Fruit fly (Drosophila melanogaster) whole organism, wandering third instar larva: ENCODE measurements around the gene CG7907.

Experiments
- Abd-B ChIP-seq: fragments of >200 bp; optimal IDR thresholded peaks from 2 replicates; lab custom pipeline; 2017; ENCODE audit warnings: missing biosample characterization, missing genetic modification characterization
- CG9705 ChIP-seq: fragments of 200-800 bp; sonication (Bioruptor generic); optimal IDR thresholded peaks from 2 replicates; lab custom pipeline; 2018; ENCODE audit warnings: missing biosample characterization, mild to moderate bottlenecking, missing genetic modification characterization
- CrebA ChIP-seq: fragments of 200-800 bp; sonication (Bioruptor generic); optimal IDR thresholded peaks from 2 replicates; lab custom pipeline; 2016; ENCODE audit warnings: missing biosample characterization, mild to moderate bottlenecking, missing genetic modification characterization, borderline replicate concordance
- Dif ChIP-seq: fragments of 200-275, 200-300 bp; sonication (Bioruptor generic); optimal IDR thresholded peaks from 2 replicates; lab custom pipeline; 2018; ENCODE audit warnings: missing biosample characterization, missing genetic modification characterization; ENCODE audit not compliant: partially characterized antibody
- GATAd ChIP-seq: sonication (Bioruptor generic); optimal IDR thresholded peaks from 2 replicates; lab custom pipeline; 2016; ENCODE audit warnings: missing biosample characterization, missing genetic modification characterization
- HLH106 ChIP-seq: fragments of 200-800 bp; optimal IDR thresholded peaks from 3 replicates; lab custom pipeline; 2019; ENCODE audit warnings: missing biosample characterization, mild to moderate bottlenecking, missing genetic modification characterization, moderate library complexity
- Hnf4 ChIP-seq: fragments of 200-800 bp; sonication (Bioruptor generic); optimal IDR thresholded peaks from 2 replicates; lab custom pipeline; 2016; ENCODE audit warnings: missing biosample characterization, mild to moderate bottlenecking, missing genetic modification characterization
- Hr78 ChIP-seq: fragments of >200 bp; optimal IDR thresholded peaks from 2 replicates; lab custom pipeline; 2017; ENCODE audit warnings: missing biosample characterization, missing genetic modification characterization
- Jra ChIP-seq: sonication (Bioruptor generic); optimal IDR thresholded peaks from 2 replicates; lab custom pipeline; 2016; ENCODE audit warnings: missing biosample characterization, missing genetic modification characterization
- Myc ChIP-seq: fragments of >200 bp; optimal IDR thresholded peaks from 2 replicates; lab custom pipeline; 2017
- OdsH ChIP-seq: fragments of 200-800 bp; sonication (Bioruptor generic); optimal IDR thresholded peaks from 2 replicates; lab custom pipeline; 2016; ENCODE audit warnings: missing biosample characterization, mild to moderate bottlenecking, missing genetic modification characterization
- Rel ChIP-seq, 2 experiments: fragments of 200-800 bp; sonication (Bioruptor generic) in 1 of 2; optimal IDR thresholded peaks; 2 replicates in 1 of 2; 3 replicates in 1 of 2; lab custom pipeline; 2016 to 2019; ENCODE audit warnings: mild to moderate bottlenecking in 2 of 2, missing biosample characterization in 2 of 2, missing genetic modification characterization in 2 of 2, moderate library complexity in 1 of 2
- Sp1 ChIP-seq: fragments of 200-800 bp; sonication (Bioruptor generic); optimal IDR thresholded peaks from 3 replicates; lab custom pipeline; 2019; ENCODE audit warnings: missing biosample characterization, mild to moderate bottlenecking, missing genetic modification characterization, moderate library complexity
- Vsx2 ChIP-seq: fragments of 200-300, 225-300 bp; sonication (Bioruptor generic); optimal IDR thresholded peaks from 2 replicates; lab custom pipeline; 2018; ENCODE audit warnings: missing biosample characterization, missing genetic modification characterization; ENCODE audit not compliant: partially characterized antibody
- br ChIP-seq: fragments of 200-800 bp; sonication (Bioruptor generic); optimal IDR thresholded peaks from 2 replicates; lab custom pipeline; 2016; ENCODE audit warnings: missing biosample characterization, missing genetic modification characterization
- brk ChIP-seq: fragments of 200-800 bp; sonication (Bioruptor generic); optimal IDR thresholded peaks from 2 replicates; lab custom pipeline; 2016; ENCODE audit warnings: missing biosample characterization, mild to moderate bottlenecking, missing genetic modification characterization
- dl ChIP-seq, 2 experiments: fragments of 175-275, 200-275 bp in 1 of 2; fragments of 200-275 bp in 1 of 2; sonication (Bioruptor generic); optimal IDR thresholded peaks; lab custom pipeline; 2018; ENCODE audit warnings: mild to moderate bottlenecking in 2 of 2, missing biosample characterization in 2 of 2, missing genetic modification characterization in 2 of 2, moderate library complexity in 2 of 2; ENCODE audit not compliant: partially characterized antibody in 2 of 2, insufficient read depth in 1 of 2
- dsf ChIP-seq: sonication (Bioruptor generic); optimal IDR thresholded peaks from 2 replicates; lab custom pipeline; 2016; ENCODE audit warnings: missing biosample characterization, missing genetic modification characterization, borderline replicate concordance
- foxo ChIP-seq, 2 experiments: fragments of 200-800 bp; sonication (Bioruptor generic); optimal IDR thresholded peaks; 2 replicates in 1 of 2; 3 replicates in 1 of 2; lab custom pipeline; 2016 to 2017; ENCODE audit warnings: missing biosample characterization in 2 of 2, missing genetic modification characterization in 2 of 2
- fru ChIP-seq: fragments of 200-800 bp; sonication (Bioruptor generic); optimal IDR thresholded peaks from 3 replicates; lab custom pipeline; 2016; ENCODE audit warnings: missing biosample characterization, mild to moderate bottlenecking, missing genetic modification characterization
- h ChIP-seq: fragments of 200-800 bp; sonication (Bioruptor generic); optimal IDR thresholded peaks from 3 replicates; lab custom pipeline; 2016; ENCODE audit warnings: missing biosample characterization, mild to moderate bottlenecking, missing genetic modification characterization
- jim ChIP-seq: fragments of 175-275, 200-325 bp; sonication (Bioruptor generic); optimal IDR thresholded peaks from 2 replicates; lab custom pipeline; 2016; ENCODE audit warnings: missing biosample characterization, mild to moderate bottlenecking, missing genetic modification characterization
- lola ChIP-seq: fragments of >200 bp; optimal IDR thresholded peaks from 2 replicates; lab custom pipeline; 2017; ENCODE audit warnings: missing biosample characterization, missing genetic modification characterization
- pan ChIP-seq: fragments of >200 bp; optimal IDR thresholded peaks from 2 replicates; lab custom pipeline; 2017
- rgr ChIP-seq: fragments of 200-800 bp; sonication (Bioruptor generic); optimal IDR thresholded peaks from 3 replicates; lab custom pipeline; 2016; ENCODE audit warnings: missing biosample characterization, mild to moderate bottlenecking, missing genetic modification characterization
- tai ChIP-seq: sonication (Bioruptor generic); optimal IDR thresholded peaks from 2 replicates; lab custom pipeline; 2016; ENCODE audit warnings: missing biosample characterization, missing genetic modification characterization
- woc ChIP-seq: sonication (Bioruptor generic); optimal IDR thresholded peaks from 2 replicates; lab custom pipeline; 2016; ENCODE audit warnings: missing biosample characterization, mild to moderate bottlenecking, missing genetic modification characterization

The CG7907 gene

DNA sequence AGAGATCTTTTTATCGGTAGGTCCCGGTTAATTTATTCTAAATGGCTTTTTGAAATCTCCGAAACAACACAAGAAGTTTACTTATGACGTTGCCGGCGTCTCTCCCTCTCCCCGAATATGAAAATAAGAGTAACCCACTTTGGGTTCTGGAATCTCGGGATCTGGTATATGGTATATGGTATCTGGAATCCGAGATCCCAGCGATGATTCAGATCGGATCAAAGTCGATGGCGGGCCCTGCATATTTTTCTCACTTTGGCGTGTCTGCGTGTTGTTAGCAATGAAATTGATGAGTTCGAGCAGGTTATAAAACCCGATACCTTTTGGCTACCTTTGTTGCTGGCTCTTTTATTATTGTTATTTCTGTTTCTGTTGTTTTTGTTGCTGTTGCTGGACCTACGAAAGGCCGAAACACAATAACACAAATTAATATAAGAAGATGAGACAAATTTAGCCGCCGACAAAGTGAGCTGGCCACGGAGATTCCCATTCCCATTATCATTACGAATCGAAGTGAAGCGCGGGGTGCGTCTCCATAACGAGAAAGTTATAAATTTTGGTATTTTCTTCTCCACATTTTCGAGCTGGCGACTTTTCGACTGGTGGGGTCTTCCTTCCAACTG, 11.6 kb downstream of the CG7907 start:
- TF ChIP-seq Hnf4 (GFP tag; lab: Kevin White, UChicago), result no peak
- no peak for TF ChIP-seq Hr78 (GFP tag; lab: Kevin White, UChicago)
- no peak for TF ChIP-seq OdsH (GFP tag; lab: Kevin White, UChicago)
- TF ChIP-seq tai (GFP tag; lab: Kevin White, UChicago), result no peak
- no peak for TF ChIP-seq Dif
- no peak for TF ChIP-seq br
- TF ChIP-seq woc (GFP tag; lab: Kevin White, UChicago), result no peak
- no peak for TF ChIP-seq dsf
- TF ChIP-seq HLH106 (tag; lab: Kevin White, UChicago), result no peak
- no peak for TF ChIP-seq lola (GFP tag; lab: Kevin White, UChicago)
- no peak for TF ChIP-seq rgr (GFP tag; lab: Kevin White, UChicago)
- TF ChIP-seq pan (lab: Kevin White, UChicago), result no peak
- no peak for TF ChIP-seq Myc (lab: Kevin White, UChicago)
- no peak for TF ChIP-seq foxo (GFP tag; optimal IDR thresholded peaks at IDR 0.05; lab: Kevin White, UChicago)
- TF ChIP-seq h (GFP tag; lab: Kevin White, UChicago), result no peak
- no peak for TF ChIP-seq Sp1 (GFP tag; lab: Kevin White, UChicago)
- no peak for TF ChIP-seq brk
- TF ChIP-seq CG9705 (GFP tag; lab: Kevin White, UChicago), result no peak
- no peak for TF ChIP-seq dl (GFP tag; optimal IDR thresholded peaks at IDR 0.05; lab: Kevin White, UChicago; ENCODE audit: insufficient read depth in 1 of 2, partially characterized antibody in 2 of 2)

DNA sequence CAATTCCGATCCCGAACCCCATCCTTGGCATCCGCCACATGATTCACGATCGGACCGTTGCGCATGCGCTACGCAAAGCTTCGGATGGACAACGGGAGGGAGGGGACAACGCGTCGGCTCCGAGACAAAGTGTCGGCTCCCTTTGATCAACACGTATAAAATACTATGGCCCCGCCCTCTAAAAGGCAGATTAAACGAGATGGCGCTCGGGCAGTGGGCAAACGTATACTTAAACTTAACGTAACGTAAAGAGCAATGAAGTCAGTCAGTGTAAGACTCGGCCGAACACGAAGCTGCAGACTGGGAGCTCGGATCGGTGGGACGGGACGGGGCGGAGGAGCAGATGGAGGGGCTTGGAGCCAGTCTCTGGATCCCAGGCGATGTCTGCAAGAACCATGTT, 13.4 kb downstream of the CG7907 start:
- TF ChIP-seq Abd-B, result no peak
- TF ChIP-seq GATAd (GFP tag; lab: Kevin White, UChicago), result no peak

DNA sequence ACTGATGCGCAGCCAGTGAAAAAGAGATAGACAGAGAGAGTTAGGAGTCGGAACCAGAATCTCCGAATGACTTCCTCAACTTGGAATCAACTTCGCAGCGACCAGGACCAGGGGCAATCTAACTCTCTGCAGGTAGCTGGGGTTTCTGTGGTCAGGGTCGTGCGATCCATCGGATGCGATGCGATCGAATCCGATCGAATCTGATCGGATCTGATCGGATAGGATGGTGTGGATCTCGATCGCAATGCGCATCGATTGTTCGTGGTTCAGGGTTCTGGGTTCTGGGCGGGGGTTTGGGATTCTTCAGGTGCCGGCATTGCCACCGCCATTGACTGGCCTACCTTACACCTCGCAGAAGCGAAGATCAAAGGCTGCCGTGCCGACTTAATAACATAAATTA, 15.7 kb downstream of the CG7907 start:
- TF ChIP-seq Dif (no peak), dl (GFP tag; optimal IDR thresholded peaks at IDR 0.05; lab: Kevin White, UChicago; ENCODE audit: insufficient read depth in 1 of 2, partially characterized antibody in 2 of 2) (no peak), jim (GFP tag; lab: Kevin White, UChicago) (no peak), Hr78 (GFP tag; lab: Kevin White, UChicago) (no peak), CrebA (no peak)

DNA sequence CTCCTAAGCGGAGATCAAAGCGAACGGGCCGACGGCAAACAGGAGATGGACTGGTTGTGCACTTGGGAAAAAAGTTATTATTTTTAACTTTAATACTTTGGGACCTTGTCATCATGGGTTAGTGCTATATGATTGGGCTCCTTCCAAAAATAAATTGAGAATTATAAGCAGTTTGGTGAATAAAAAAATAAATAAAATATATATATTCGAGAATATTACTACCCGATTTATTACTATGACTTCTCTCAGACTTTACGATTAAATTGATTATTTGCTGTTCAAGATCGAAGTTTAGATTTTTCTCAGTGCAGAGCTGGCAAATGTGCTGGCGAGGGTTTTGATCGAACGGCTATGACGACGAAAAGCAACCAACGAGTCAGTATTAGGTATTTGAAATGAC, 16.4 kb downstream of the CG7907 start:
- TF ChIP-seq h (GFP tag; lab: Kevin White, UChicago) (peak; percentile 16), fru (GFP tag; lab: Kevin White, UChicago) (peak; percentile 18), foxo (GFP tag; optimal IDR thresholded peaks at IDR 0.05; lab: Kevin White, UChicago) (peak in 1 of 2 experiments; percentile 27), Sp1 (GFP tag; lab: Kevin White, UChicago) (peak; percentile 24), jim (GFP tag; lab: Kevin White, UChicago) (no peak), rgr (GFP tag; lab: Kevin White, UChicago) (peak; percentile 12), Rel (GFP tag; optimal IDR thresholded peaks at IDR 0.05; lab: Kevin White, UChicago) (no peak), Rel (tag; optimal IDR thresholded peaks at IDR 0.05; lab: Kevin White, UChicago) (no peak), HLH106 (tag; lab: Kevin White, UChicago) (peak; percentile 45)

DNA sequence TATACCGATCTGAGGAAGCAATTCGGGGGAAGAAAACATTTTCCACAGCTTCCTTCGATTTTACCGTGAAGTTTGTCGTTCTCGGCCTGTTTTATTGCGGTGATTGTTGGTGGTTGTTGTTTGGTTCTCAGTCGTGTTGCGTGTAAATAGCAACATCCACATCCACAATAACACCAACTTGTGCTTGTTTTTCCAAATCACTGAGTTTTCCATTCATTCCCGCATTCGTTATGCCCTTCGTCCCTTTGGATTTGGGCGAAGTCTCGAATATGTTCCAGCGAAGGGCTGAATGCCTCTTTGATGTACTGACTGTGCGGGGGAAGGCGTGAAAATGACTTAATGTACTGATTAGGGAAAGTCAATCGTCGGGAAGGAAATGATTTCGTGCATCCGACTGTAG, 23.3 kb downstream of the CG7907 start:
- TF ChIP-seq Sp1 (GFP tag; lab: Kevin White, UChicago) (no peak), Jra (GFP tag; lab: Kevin White, UChicago) (no peak), jim (GFP tag; lab: Kevin White, UChicago) (no peak)

DNA sequence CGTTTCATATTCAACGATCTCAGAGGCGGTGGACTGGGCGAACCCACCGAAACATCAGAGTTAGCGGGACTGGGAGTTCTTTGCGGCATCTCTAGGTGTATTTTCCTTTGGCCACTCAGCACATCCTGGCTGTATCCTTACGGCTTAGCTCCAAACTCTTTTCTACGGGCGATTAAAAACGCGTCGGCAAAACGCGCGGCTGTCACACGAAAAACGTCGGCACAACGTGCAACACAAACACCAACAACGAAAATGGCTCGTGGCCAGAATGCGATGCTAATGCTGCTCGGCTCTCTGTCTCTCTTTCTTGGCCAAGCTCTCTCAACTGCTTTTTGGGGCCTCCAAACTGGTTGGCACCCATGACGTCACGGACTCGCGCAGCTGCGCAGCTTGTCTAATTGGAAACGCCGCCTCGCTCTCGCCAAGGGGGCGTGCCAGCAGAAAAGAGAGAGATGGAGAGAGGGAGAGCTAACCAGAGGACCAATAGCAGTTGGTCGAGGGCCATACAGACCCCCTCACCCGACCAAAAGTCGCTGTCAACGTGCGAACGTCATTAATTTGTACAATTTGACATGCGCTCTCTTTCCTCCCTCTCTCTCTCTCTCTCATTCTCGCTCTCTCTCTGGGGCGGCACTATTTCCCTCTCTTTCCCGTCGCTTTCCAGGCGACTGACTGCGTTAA, 30.5 kb downstream of the CG7907 start, which contains the start of gene lbl:
TSS of gene lbl (minus strand) at position 255 of the 681 bp plus-strand sequence.
- TF ChIP-seq dl (GFP tag; optimal IDR thresholded peaks at IDR 0.05; lab: Kevin White, UChicago; ENCODE audit: insufficient read depth in 1 of 2, partially characterized antibody in 2 of 2) (peak in 1 of 2 experiments; percentile 55), Vsx2 (GFP tag; lab: Kevin White, UChicago) (peak; percentile 73), Dif (peak; percentile 73), dsf (no peak)
